Worm (Caenorhabditis elegans) whole organism, mixed stage, embryonic: ENCODE data around the gene fbxb-46.

Experiments used
- M03D4.4 ChIP-seq: sonication (generic microtip); optimal IDR thresholded peaks from 2 replicates; lab custom pipeline; 2017; ENCODE audit warnings: mild to moderate bottlenecking, missing genetic modification characterization, missing compliant biosample characterization
- bed-3 ChIP-seq: fragments of 200-800 bp; sonication (Bioruptor generic); optimal IDR thresholded peaks from 3 replicates; lab custom pipeline; 2018; ENCODE audit warnings: mild to moderate bottlenecking, missing genetic modification characterization, moderate library complexity, missing compliant biosample characterization
- ceh-39 ChIP-seq: fragments of 150-350 bp; optimal IDR thresholded peaks from 2 replicates; lab custom pipeline; 2014; ENCODE audit warnings: missing biosample characterization, missing genetic modification characterization
- ceh-43 ChIP-seq: fragments of 200-800 bp; sonication (Bioruptor generic); optimal IDR thresholded peaks from 2 replicates; lab custom pipeline; 2018; ENCODE audit warnings: mild to moderate bottlenecking, missing genetic modification characterization, moderate library complexity, missing compliant biosample characterization
- ceh-83 ChIP-seq: fragments of 200-800 bp; sonication (Bioruptor generic); optimal IDR thresholded peaks from 2 replicates; lab custom pipeline; 2018; ENCODE audit warnings: mild to moderate bottlenecking, missing genetic modification characterization, missing compliant biosample characterization
- ces-1 ChIP-seq: fragments of 150-350 bp; optimal IDR thresholded peaks from 2 replicates; lab custom pipeline; 2014; ENCODE audit warnings: missing biosample characterization, missing genetic modification reagents, missing genetic modification characterization
- cnd-1 ChIP-seq: fragments of 200-800 bp; sonication (Bioruptor generic); optimal IDR thresholded peaks from 2 replicates; lab custom pipeline; 2018; ENCODE audit warnings: mild to moderate bottlenecking, missing genetic modification characterization, missing compliant biosample characterization
- drap-1 ChIP-seq: fragments of 200-800 bp; sonication (Bioruptor generic); optimal IDR thresholded peaks from 3 replicates; lab custom pipeline; 2018; ENCODE audit warnings: mild to moderate bottlenecking, missing genetic modification characterization, missing compliant biosample characterization
- elt-1 ChIP-seq: sonication (generic microtip); optimal IDR thresholded peaks from 2 replicates; lab custom pipeline; 2017; ENCODE audit warnings: missing genetic modification characterization, mild to moderate bottlenecking, missing compliant biosample characterization, antibody characterized with exemption, moderate library complexity, borderline replicate concordance; ENCODE audit not compliant: insufficient read depth
- flh-1 ChIP-seq: fragments of 200-800 bp; sonication (Bioruptor generic); optimal IDR thresholded peaks from 2 replicates; lab custom pipeline; 2018; ENCODE audit warnings: mild to moderate bottlenecking, missing genetic modification characterization, moderate library complexity, missing compliant biosample characterization
- ham-2 ChIP-seq: fragments of 200-800 bp; sonication (Bioruptor generic); optimal IDR thresholded peaks from 2 replicates; lab custom pipeline; 2018; ENCODE audit warnings: mild to moderate bottlenecking, missing genetic modification characterization, missing compliant biosample characterization
- hlh-1 ChIP-seq: fragments of 150-350 bp; optimal IDR thresholded peaks from 2 replicates; lab custom pipeline; 2014; ENCODE audit warnings: missing biosample characterization, missing genetic modification reagents, missing genetic modification characterization
- lin-13 ChIP-seq: fragments of 150-350 bp; optimal IDR thresholded peaks from 2 replicates; lab custom pipeline; 2014; ENCODE audit warnings: missing biosample characterization, missing genetic modification characterization
- lin-32 ChIP-seq: fragments of 200-800 bp; sonication (Bioruptor generic); optimal IDR thresholded peaks from 2 replicates; lab custom pipeline; 2018; ENCODE audit warnings: mild to moderate bottlenecking, missing genetic modification characterization, missing compliant biosample characterization
- lsy-2 ChIP-seq: fragments of 150-350 bp; optimal IDR thresholded peaks from 2 replicates; lab custom pipeline; 2014; ENCODE audit warnings: missing biosample characterization, missing genetic modification characterization
- mab-5 ChIP-seq: fragments of 150-350 bp; optimal IDR thresholded peaks from 2 replicates; lab custom pipeline; 2014; ENCODE audit warnings: missing biosample characterization, missing genetic modification characterization
- mep-1 ChIP-seq: fragments of 150-350 bp; optimal IDR thresholded peaks from 2 replicates; lab custom pipeline; 2017; ENCODE audit warnings: missing biosample characterization, missing genetic modification reagents, missing genetic modification characterization, inconsistent platforms
- mls-2 ChIP-seq: sonication (generic microtip); optimal IDR thresholded peaks from 2 replicates; lab custom pipeline; 2016; ENCODE audit warnings: mild to moderate bottlenecking, missing genetic modification characterization, moderate library complexity, missing compliant biosample characterization
- nhr-2 ChIP-seq: fragments of 150-350 bp; optimal IDR thresholded peaks from 2 replicates; lab custom pipeline; 2014; ENCODE audit warnings: missing biosample characterization, missing genetic modification characterization
- nhr-76 ChIP-seq: sonication (generic microtip); optimal IDR thresholded peaks from 2 replicates; lab custom pipeline; 2017; ENCODE audit warnings: missing biosample characterization, missing genetic modification characterization
- snpc-4 ChIP-seq: fragments of 150-350 bp; optimal IDR thresholded peaks from 2 replicates; lab custom pipeline; 2014; ENCODE audit warnings: missing biosample characterization, missing genetic modification characterization
- sptf-1 ChIP-seq: sonication (generic microtip); optimal IDR thresholded peaks from 2 replicates; lab custom pipeline; 2017; ENCODE audit warnings: mild to moderate bottlenecking, missing genetic modification characterization, moderate library complexity, missing compliant biosample characterization
- tbx-8 ChIP-seq: fragments of 200-800 bp; sonication (Bioruptor generic); optimal IDR thresholded peaks from 2 replicates; lab custom pipeline; 2018; ENCODE audit warnings: mild to moderate bottlenecking, missing genetic modification characterization, moderate library complexity, missing compliant biosample characterization
- unc-120 ChIP-seq: sonication (generic microtip); optimal IDR thresholded peaks from 2 replicates; lab custom pipeline; 2017; ENCODE audit warnings: missing genetic modification characterization, missing compliant biosample characterization; ENCODE audit not compliant: poor library complexity, severe bottlenecking
- unc-39 ChIP-seq: fragments of 150-350 bp; optimal IDR thresholded peaks from 2 replicates; lab custom pipeline; 2014; ENCODE audit warnings: missing biosample characterization, missing genetic modification characterization
- unc-62 ChIP-seq: fragments of 150-350 bp; optimal IDR thresholded peaks from 2 replicates; lab custom pipeline; 2014; ENCODE audit warnings: missing biosample characterization, missing genetic modification reagents, missing genetic modification characterization
- zip-8 ChIP-seq: fragments of 150-350 bp; optimal IDR thresholded peaks from 2 replicates; lab custom pipeline; 2014; ENCODE audit warnings: missing biosample characterization, missing genetic modification characterization
- ztf-11 ChIP-seq: fragments of 150-350 bp; optimal IDR thresholded peaks from 2 replicates; lab custom pipeline; 2014; ENCODE audit warnings: missing biosample characterization, missing genetic modification characterization

Gene fbxb-46

ce11 chrII:1571032-1571431, at the start of gene fbxb-46:
TSS of gene fbxb-46 (minus strand) at chrII:1571132.
- TF ChIP-seq ztf-11 (tag; lab: Kevin White, UChicago) (no peak), ceh-39 (tag; lab: Kevin White, UChicago) (no peak), unc-39 (tag; lab: Kevin White, UChicago) (no peak), snpc-4 (tag; lab: Kevin White, UChicago) (no peak), tbx-8 (GFP tag; lab: Kevin White, UChicago) (no peak)

ce11 chrII:1618948-1619347, 48.0 kb upstream of the fbxb-46 start, which contains the start of gene fbxa-166:
TSS of gene fbxa-166 (minus strand) at chrII:1619048.
- TF ChIP-seq nhr-2 (tag; lab: Kevin White, UChicago) (no peak), unc-120 (tag; lab: Kevin White, UChicago) (no peak)

DNA sequence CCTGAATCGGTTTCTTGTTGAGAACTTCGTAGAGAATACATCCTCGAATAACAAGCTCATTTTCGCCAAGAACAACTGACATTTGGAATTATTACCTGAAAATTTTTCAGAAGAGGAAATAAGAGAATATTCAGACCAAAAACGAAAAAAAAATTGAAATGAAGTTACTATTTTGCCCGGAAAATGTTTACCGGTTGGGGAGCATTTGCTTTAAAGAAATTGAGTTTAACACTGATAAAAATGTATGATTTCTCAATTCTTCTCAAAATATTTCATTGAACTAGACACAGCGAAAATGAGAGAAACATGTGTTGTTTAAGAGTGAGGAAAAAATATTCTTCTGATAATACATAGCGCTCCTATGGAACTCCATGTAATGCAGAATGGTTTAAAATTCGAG, 45.5 kb upstream of the fbxb-46 start, which contains the start of gene fbxa-165:
fbxa-165 (minus strand) TSS at position 101 of the 400 bp plus-strand sequence.
- TF ChIP-seq ces-1 (GFP tag; lab: Kevin White, UChicago) (no peak), sptf-1 (no peak), ceh-83 (GFP tag; lab: Kevin White, UChicago) (no peak), bed-3 (GFP tag; lab: Kevin White, UChicago) (no peak), ham-2 (GFP tag; lab: Kevin White, UChicago) (no peak), snpc-4 (tag; lab: Kevin White, UChicago) (no peak), lin-32 (no peak), ztf-11 (tag; lab: Kevin White, UChicago) (no peak)

DNA sequence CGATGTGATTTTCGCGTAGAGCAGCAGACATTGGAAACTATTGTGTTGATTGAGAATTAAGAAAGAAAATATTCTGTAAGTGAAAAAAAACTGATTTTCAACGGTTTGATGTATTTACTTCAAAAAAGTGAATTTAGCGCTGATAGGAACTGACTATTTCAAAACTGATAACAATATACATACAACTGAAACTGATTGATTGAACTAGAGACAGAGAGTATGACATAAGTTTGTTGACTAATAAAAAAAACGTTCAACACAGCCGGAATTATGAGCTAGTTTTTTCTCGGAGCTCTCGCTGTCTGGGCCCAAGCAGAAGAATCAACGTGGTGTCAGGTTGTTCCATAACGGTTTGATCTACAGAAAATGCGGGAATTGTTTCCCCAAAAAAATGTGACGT, 43.0 kb upstream of the fbxb-46 start, which contains the start of gene fbxa-164:
fbxa-164 (minus strand) TSS at position 101 of the 400 bp plus-strand sequence.
- no peak for TF ChIP-seq ceh-39 (tag; lab: Kevin White, UChicago)
- no peak for TF ChIP-seq drap-1
- TF ChIP-seq unc-62 (GFP tag; lab: Kevin White, UChicago): no peak
- TF ChIP-seq mep-1: no peak
- no peak for TF ChIP-seq nhr-76
- no peak for TF ChIP-seq bed-3 (GFP tag; lab: Kevin White, UChicago)
- no peak for TF ChIP-seq cnd-1 (tag; lab: Kevin White, UChicago)
- no peak for TF ChIP-seq ceh-83 (GFP tag; lab: Kevin White, UChicago)
- no peak for TF ChIP-seq ham-2 (GFP tag; lab: Kevin White, UChicago)
- no peak for TF ChIP-seq mls-2 (tag; lab: Kevin White, UChicago)
- TF ChIP-seq mab-5 (tag; lab: Kevin White, UChicago): no peak
- TF ChIP-seq sptf-1: no peak
- TF ChIP-seq ceh-43: no peak
- TF ChIP-seq lin-13: no peak
- no peak for TF ChIP-seq lsy-2 (tag; lab: Kevin White, UChicago)
- no peak for TF ChIP-seq elt-1
- TF ChIP-seq lin-32: no peak
- no peak for TF ChIP-seq flh-1 (GFP tag; lab: Kevin White, UChicago)
- TF ChIP-seq, all 35 proteins: peak for 0

- TF ChIP-seq hlh-1 (tag; lab: Kevin White, UChicago) (no peak), cnd-1 (tag; lab: Kevin White, UChicago) (no peak), M03D4.4 (tag; lab: Kevin White, UChicago) (no peak), mls-2 (tag; lab: Kevin White, UChicago) (no peak), nhr-2 (tag; lab: Kevin White, UChicago) (no peak), ztf-11 (tag; lab: Kevin White, UChicago) (no peak), lin-13 (no peak), lsy-2 (tag; lab: Kevin White, UChicago) (no peak)
These were observed 39.7 kb upstream of the fbxb-46 start, which contains the start of gene fbxa-163 for ce11 chrII:1610630-1611029. TSS of gene fbxa-163 (minus strand) at chrII:1610730.

DNA sequence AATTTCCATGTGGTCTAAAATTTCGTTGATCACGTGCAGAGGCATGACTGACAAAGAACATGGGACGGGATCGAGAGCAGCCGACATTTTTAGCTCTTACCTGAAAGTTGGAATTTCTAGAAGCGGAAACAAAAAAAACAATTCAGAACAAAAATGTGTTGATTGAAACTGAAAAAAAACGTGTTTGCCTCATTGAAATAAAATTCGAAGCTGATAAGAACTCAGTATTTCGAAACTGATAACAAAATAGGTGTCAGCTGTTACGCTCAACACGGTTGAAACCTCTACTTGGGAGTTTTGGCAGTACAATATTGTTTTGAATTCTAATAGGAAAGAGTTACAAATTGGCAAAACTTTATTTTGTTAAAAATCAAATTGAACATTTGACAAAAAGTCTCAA, 38.0 kb upstream of the fbxb-46 start:
- TF ChIP-seq nhr-76 (no peak), ceh-43 (no peak), elt-1 (no peak), nhr-2 (tag; lab: Kevin White, UChicago) (no peak), cnd-1 (tag; lab: Kevin White, UChicago) (no peak), zip-8 (tag; lab: Kevin White, UChicago) (no peak), snpc-4 (tag; lab: Kevin White, UChicago) (no peak), drap-1 (no peak), mab-5 (tag; lab: Kevin White, UChicago) (no peak), ceh-83 (GFP tag; lab: Kevin White, UChicago) (no peak)
